In the genomic region with DNA sequence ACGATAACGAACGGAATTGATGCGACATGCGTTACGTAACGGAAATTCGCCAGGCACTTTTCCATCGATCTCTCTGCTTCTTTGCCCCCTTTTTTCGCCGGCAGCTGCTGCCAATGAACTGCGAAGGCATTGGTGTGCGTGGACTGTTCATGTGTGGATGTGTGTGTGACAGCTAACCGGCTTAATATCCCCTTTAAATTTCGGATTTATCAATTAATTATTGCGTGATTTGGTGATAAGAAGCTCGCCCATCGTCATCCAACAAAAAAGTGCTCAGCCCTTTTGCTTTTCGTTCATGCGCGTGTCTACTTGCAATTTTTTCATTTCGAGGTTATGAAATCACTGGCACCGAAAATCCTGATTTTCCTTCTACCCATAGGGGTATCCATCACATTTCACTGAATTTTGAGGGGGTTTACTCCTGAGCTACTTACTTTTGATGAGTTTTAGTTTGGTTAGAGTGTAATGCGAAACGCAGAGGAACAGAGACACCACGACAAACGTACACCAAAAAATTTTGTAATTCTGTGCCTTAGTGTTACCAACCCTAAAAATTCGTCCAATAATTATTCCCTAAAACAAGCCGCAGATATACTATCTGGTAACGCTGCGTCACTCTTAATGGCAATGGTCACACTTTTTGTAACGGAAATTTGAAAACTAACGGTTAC, we compare ENCODE assay signal across 3 fruit fly cellular contexts.
TF ChIP-seq lines count a peak whose summit lies in the region.

A gene (minus strand): TSS at position 529 of the 671 bp plus-strand sequence.

TF ChIP-seq in whole organism, embryonic, 481 proteins besides CTCF, POLR2A, EP300 and RAD21 (continued from another document and continues in another):
- no peak for TF ChIP-seq fd102C (GFP tag; optimal IDR thresholded peaks at IDR 0.05; lab: Kevin White, UChicago)
- TF ChIP-seq sens-2 (GFP tag; IDR thresholded peaks at IDR 0.05; lab: Robert Waterston, UW), result no peak
- peak; percentile 30 for TF ChIP-seq grn (GFP tag; optimal IDR thresholded peaks at IDR 0.05; lab: Kevin White, UChicago)
- TF ChIP-seq Blimp-1 (GFP tag; optimal IDR thresholded peaks at IDR 0.05; lab: Kevin White, UChicago), result no peak
- TF ChIP-seq CG17612 (GFP tag; IDR thresholded peaks at IDR 0.05; lab: Robert Waterston, UW), result no peak
- peak; percentile 96 for TF ChIP-seq pzg (GFP tag; optimal IDR thresholded peaks at IDR 0.05; lab: Kevin White, UChicago)
- TF ChIP-seq CG13123 (GFP tag; optimal IDR thresholded peaks at IDR 0.05; lab: Kevin White, UChicago), result no peak
- TF ChIP-seq her (GFP tag; optimal IDR thresholded peaks at IDR 0.05; lab: Kevin White, UChicago), result no peak
- TF ChIP-seq CG4730 (GFP tag; IDR thresholded peaks at IDR 0.05; lab: Robert Waterston, UW), result no peak
- no peak for TF ChIP-seq zen2 (GFP tag; IDR thresholded peaks at IDR 0.05; lab: Robert Waterston, UW; ENCODE audit: partially characterized antibody)
- no peak for TF ChIP-seq CG7357 (GFP tag; IDR thresholded peaks at IDR 0.05; lab: Robert Waterston, UW)
- TF ChIP-seq Mes4 (GFP tag; optimal IDR thresholded peaks at IDR 0.05; lab: Kevin White, UChicago), result no peak
- TF ChIP-seq Drgx (GFP tag; IDR thresholded peaks at IDR 0.05; lab: Robert Waterston, UW), result no peak
- no peak for TF ChIP-seq CG30431 (GFP tag; optimal IDR thresholded peaks at IDR 0.05; lab: Kevin White, UChicago)
- no peak for TF ChIP-seq Doc3 (GFP tag; IDR thresholded peaks at IDR 0.05; lab: Robert Waterston, UW; ENCODE audit: partially characterized antibody)
- no peak for TF ChIP-seq ken (GFP tag; IDR thresholded peaks at IDR 0.05; lab: Robert Waterston, UW)
- no peak for TF ChIP-seq Sry-β (GFP tag; optimal IDR thresholded peaks at IDR 0.05; lab: Kevin White, UChicago)
- TF ChIP-seq pum (GFP tag; optimal IDR thresholded peaks at IDR 0.05; lab: Kevin White, UChicago), result no peak
- no peak for TF ChIP-seq hb (GFP tag; IDR thresholded peaks at IDR 0.05; lab: Robert Waterston, UW; ENCODE audit: partially characterized antibody)
- TF ChIP-seq yki (optimal IDR thresholded peaks at IDR 0.05; lab: Kevin White, UChicago), result no peak
- TF ChIP-seq pho (GFP tag; optimal IDR thresholded peaks at IDR 0.05; lab: Kevin White, UChicago), result no peak
- no peak for TF ChIP-seq Taf1 (GFP tag; IDR thresholded peaks at IDR 0.05; lab: Robert Waterston, UW)
- TF ChIP-seq z (GFP tag; IDR thresholded peaks at IDR 0.05; lab: Robert Waterston, UW), result 0 out of 3 replicates have a peak, but pooled peaks have one; percentile 25
- TF ChIP-seq gsb-n (tag; optimal IDR thresholded peaks at IDR 0.05; lab: Kevin White, UChicago), result peak; percentile 1
- TF ChIP-seq CG12659 (GFP tag; optimal IDR thresholded peaks at IDR 0.05; lab: Kevin White, UChicago), result peak; percentile 51
- TF ChIP-seq CG12071 (GFP tag; optimal IDR thresholded peaks at IDR 0.05; lab: Kevin White, UChicago), result no peak
- TF ChIP-seq tx (GFP tag; optimal IDR thresholded peaks at IDR 0.05; lab: Kevin White, UChicago), result no peak
- no peak for TF ChIP-seq toy (GFP tag; IDR thresholded peaks at IDR 0.05; lab: Robert Waterston, UW)
- no peak for TF ChIP-seq BtbVII (GFP tag; optimal IDR thresholded peaks at IDR 0.05; lab: Kevin White, UChicago)
- TF ChIP-seq Hey (tag; optimal IDR thresholded peaks at IDR 0.05; lab: Kevin White, UChicago), result no peak
- no peak for TF ChIP-seq CG15696 (tag; optimal IDR thresholded peaks at IDR 0.05; lab: Kevin White, UChicago)
- no peak for TF ChIP-seq slp2 (GFP tag; optimal IDR thresholded peaks at IDR 0.05; lab: Kevin White, UChicago)
- peak; percentile 70 for TF ChIP-seq CG15479 (GFP tag; optimal IDR thresholded peaks at IDR 0.05; lab: Kevin White, UChicago)
- no peak for TF ChIP-seq CG6791 (GFP tag; IDR thresholded peaks at IDR 0.05; lab: Robert Waterston, UW; ENCODE audit: partially characterized antibody)
- no peak for TF ChIP-seq da (GFP tag; optimal IDR thresholded peaks at IDR 0.05; lab: Kevin White, UChicago)
- no peak for TF ChIP-seq Dbx (GFP tag; IDR thresholded peaks at IDR 0.05; lab: Robert Waterston, UW)
- TF ChIP-seq chinmo (GFP tag; IDR thresholded peaks at IDR 0.05; lab: Robert Waterston, UW; ENCODE audit: partially characterized antibody), result no peak
- no peak for TF ChIP-seq Nf-YA (GFP tag; IDR thresholded peaks at IDR 0.05; lab: Robert Waterston, UW)
- no peak for TF ChIP-seq h (optimal IDR thresholded peaks at IDR 0.05; lab: Kevin White, UChicago)
- TF ChIP-seq CG16815 (GFP tag; optimal IDR thresholded peaks at IDR 0.05; lab: Kevin White, UChicago), result no peak
- no peak; the same call in 2 of the 3 replicates for TF ChIP-seq B-H1 (GFP tag; IDR thresholded peaks at IDR 0.05; lab: Robert Waterston, UW)
- no peak for TF ChIP-seq CG7271 (tag; optimal IDR thresholded peaks at IDR 0.05; lab: Kevin White, UChicago)

TF ChIP-seq in whole organism, prepupa, 60 proteins besides CTCF, POLR2A, EP300 and RAD21 (continued from another document):
- TF ChIP-seq fkh (GFP tag; optimal IDR thresholded peaks at IDR 0.05; lab: Kevin White, UChicago) (no peak), svp (GFP tag; lab: Kevin White, UChicago) (peak; percentile 26), Gug (GFP tag; IDR thresholded peaks at IDR 0.05; lab: Robert Waterston, UW) (no peak), CG4318 (GFP tag; optimal IDR thresholded peaks at IDR 0.05; lab: Kevin White, UChicago) (no peak), Eip78C (GFP tag; lab: Kevin White, UChicago) (peak; percentile 69), Sox102F (GFP tag; optimal IDR thresholded peaks at IDR 0.05; lab: Kevin White, UChicago) (no peak), Eip93F (GFP tag; optimal IDR thresholded peaks at IDR 0.05; lab: Kevin White, UChicago) (no peak), CG15336 (GFP tag; IDR thresholded peaks at IDR 0.05; lab: Robert Waterston, UW) (no peak), CG6163 (GFP tag; IDR thresholded peaks at IDR 0.05; lab: Robert Waterston, UW) (no peak), dsx (GFP tag; optimal IDR thresholded peaks at IDR 0.05; lab: Kevin White, UChicago; ENCODE audit: poor library complexity, severe bottlenecking) (no peak), CG6792 (GFP tag; optimal IDR thresholded peaks at IDR 0.05; lab: Kevin White, UChicago) (no peak), Hr4 (GFP tag; optimal IDR thresholded peaks at IDR 0.05; lab: Kevin White, UChicago) (no peak), acj6 (GFP tag; optimal IDR thresholded peaks at IDR 0.05; lab: Kevin White, UChicago) (no peak), CG11902 (GFP tag; optimal IDR thresholded peaks at IDR 0.05; lab: Kevin White, UChicago) (no peak), CG11294 (GFP tag; IDR thresholded peaks at IDR 0.05; lab: Robert Waterston, UW) (no peak), Ets96B (tag; optimal IDR thresholded peaks at IDR 0.05; lab: Kevin White, UChicago) (no peak), CG32006 (GFP tag; optimal IDR thresholded peaks at IDR 0.05; lab: Kevin White, UChicago) (no peak), Met (GFP tag; optimal IDR thresholded peaks at IDR 0.05; lab: Kevin White, UChicago) (no peak), achi (GFP tag; optimal IDR thresholded peaks at IDR 0.05; lab: Kevin White, UChicago) (no peak), Ets21C (GFP tag; optimal IDR thresholded peaks at IDR 0.05; lab: Kevin White, UChicago) (no peak), CG9139 (GFP tag; optimal IDR thresholded peaks at IDR 0.05; lab: Kevin White, UChicago) (peak; percentile 17), salr (GFP tag; optimal IDR thresholded peaks at IDR 0.05; lab: Kevin White, UChicago) (no peak), Lpt (GFP tag; optimal IDR thresholded peaks at IDR 0.05; lab: Kevin White, UChicago) (no peak), Smox (GFP tag; optimal IDR thresholded peaks at IDR 0.05; lab: Kevin White, UChicago) (no peak), fd59A (GFP tag; optimal IDR thresholded peaks at IDR 0.05; lab: Kevin White, UChicago) (no peak), vri (GFP tag; optimal IDR thresholded peaks at IDR 0.05; lab: Kevin White, UChicago) (peak; percentile 96), CG10669 (GFP tag; optimal IDR thresholded peaks at IDR 0.05; lab: Kevin White, UChicago) (no peak), CG31627 (GFP tag; optimal IDR thresholded peaks at IDR 0.05; lab: Kevin White, UChicago) (no peak), Hr39 (GFP tag; optimal IDR thresholded peaks at IDR 0.05; lab: Kevin White, UChicago) (no peak), pdm3 (GFP tag; optimal IDR thresholded peaks at IDR 0.05; lab: Kevin White, UChicago) (no peak), CG16779 (tag; optimal IDR thresholded peaks at IDR 0.05; lab: Kevin White, UChicago) (no peak), CG10631 (GFP tag; optimal IDR thresholded peaks at IDR 0.05; lab: Kevin White, UChicago) (no peak), Blimp-1 (GFP tag; optimal IDR thresholded peaks at IDR 0.05; lab: Kevin White, UChicago) (no peak), Hr38 (GFP tag; optimal IDR thresholded peaks at IDR 0.05; lab: Kevin White, UChicago) (no peak), fd85E (GFP tag; optimal IDR thresholded peaks at IDR 0.05; lab: Kevin White, UChicago) (no peak), Sox15 (GFP tag; optimal IDR thresholded peaks at IDR 0.05; lab: Kevin White, UChicago) (no peak), ss (GFP tag; optimal IDR thresholded peaks at IDR 0.05; lab: Kevin White, UChicago) (peak; percentile 21 to 29), eg (GFP tag; IDR thresholded peaks at IDR 0.05; lab: Robert Waterston, UW) (no peak), CG6854 (GFP tag; optimal IDR thresholded peaks at IDR 0.05; lab: Kevin White, UChicago) (peak; percentile 13), CG8632 (GFP tag; optimal IDR thresholded peaks at IDR 0.05; lab: Kevin White, UChicago) (no peak)

TF ChIP-seq in whole organism, wandering third instar larva, 38 proteins besides CTCF, POLR2A, EP300 and RAD21 (continued from another document):
- TF ChIP-seq CrebA (GFP tag; optimal IDR thresholded peaks at IDR 0.05; lab: Kevin White, UChicago; ENCODE audit: borderline replicate concordance) (no peak), foxo (GFP tag; optimal IDR thresholded peaks at IDR 0.05; lab: Kevin White, UChicago) (peak in 1 of 2 experiments; percentile 39), Mio (GFP tag; optimal IDR thresholded peaks at IDR 0.05; lab: Kevin White, UChicago) (no peak), sage (GFP tag; optimal IDR thresholded peaks at IDR 0.05; lab: Kevin White, UChicago) (no peak), N (GFP tag; optimal IDR thresholded peaks at IDR 0.05; lab: Kevin White, UChicago) (no peak), lola (GFP tag; optimal IDR thresholded peaks at IDR 0.05; lab: Kevin White, UChicago) (no peak), h (GFP tag; optimal IDR thresholded peaks at IDR 0.05; lab: Kevin White, UChicago) (peak; percentile 27), dl (GFP tag; optimal IDR thresholded peaks at IDR 0.05; lab: Kevin White, UChicago; ENCODE audit: insufficient read depth in 1 of 2, partially characterized antibody in 2 of 2) (no peak), Sp1 (GFP tag; optimal IDR thresholded peaks at IDR 0.05; lab: Kevin White, UChicago) (peak; percentile 34)
